Worm (Caenorhabditis elegans) whole organism, midembryonic: ENCODE measurements around the gene ser-4.

Experiments
- T22C8.4 ChIP-seq: fragments of 200-800 bp; sonication (Bioruptor generic); IDR thresholded peaks from 2 replicates; pipeline ENCODE4 v1.3.6; 2022; ENCODE audit warnings: missing genetic modification characterization, missing compliant biosample characterization
- cog-1 ChIP-seq: sonication (generic microtip); optimal IDR thresholded peaks from 2 replicates; lab custom pipeline; 2016; ENCODE audit warnings: missing genetic modification characterization, missing compliant biosample characterization
- flt-1 ChIP-seq: fragments of 200-800 bp; sonication (Bioruptor generic); IDR thresholded peaks from 2 replicates; pipeline ENCODE4 v1.3.6; 2022; ENCODE audit warnings: missing genetic modification characterization, missing compliant biosample characterization
- ztf-23 ChIP-seq: fragments of 200-800 bp; sonication (Bioruptor generic); IDR thresholded peaks from 2 replicates; pipeline ENCODE4 v1.3.6; 2022; ENCODE audit warnings: missing genetic modification reagents, missing genetic modification characterization, missing compliant biosample characterization
- ztf-29 ChIP-seq: fragments of 200-800 bp; sonication (Bioruptor generic); IDR thresholded peaks from 2 replicates; pipeline ENCODE4 v1.3.6; 2022; ENCODE audit warnings: missing genetic modification reagents, missing genetic modification characterization, missing compliant biosample characterization

- TF ChIP-seq ztf-29 (GFP tag; lab: Robert Waterston, UW) (no peak), T22C8.4 (no peak), flt-1 (no peak), ztf-23 (no peak), cog-1 (tag; lab: Kevin White, UChicago) (no peak)
These were observed 10.7 kb upstream of the ser-4 start for ce11 chrIII:1743488-1744020.
